Fruit fly (Drosophila melanogaster) whole organism, embryonic: ENCODE data around the gene yellow-g2.

Experiments
- Atf3 ChIP-seq: fragments of 200-800 bp; sonication (Bioruptor generic); optimal IDR thresholded peaks from 3 replicates; lab custom pipeline; 2016; ENCODE audit warnings: missing biosample characterization, missing genetic modification characterization
- Bgb ChIP-seq: fragments of 200-800 bp; sonication (Bioruptor generic); IDR thresholded peaks from 2 replicates; pipeline ENCODE4 v1.3.6; 2022; ENCODE audit warnings: missing biosample characterization, missing genetic modification characterization; ENCODE audit not compliant: partially characterized antibody
- Blimp-1 ChIP-seq: fragments of 200-800 bp; sonication (Bioruptor generic); optimal IDR thresholded peaks from 3 replicates; lab custom pipeline; 2018; ENCODE audit warnings: missing biosample characterization, missing genetic modification characterization, mild to moderate bottlenecking, moderate library complexity, missing genetic modification reagents
- CG10274 ChIP-seq: fragments of 200-800 bp; sonication (Bioruptor generic); optimal IDR thresholded peaks from 3 replicates; lab custom pipeline; 2017; ENCODE audit warnings: missing biosample characterization, mild to moderate bottlenecking, missing genetic modification characterization
- CG10543 ChIP-seq: fragments of 200-800 bp; sonication (Bioruptor generic); optimal IDR thresholded peaks from 3 replicates; lab custom pipeline; 2017; ENCODE audit warnings: missing biosample characterization, mild to moderate bottlenecking, missing genetic modification characterization, moderate library complexity
- CG13287 ChIP-seq: fragments of 200-800 bp; sonication (Bioruptor generic); IDR thresholded peaks from 2 replicates; pipeline ENCODE4 v1.3.6; 2022; ENCODE audit warnings: missing biosample characterization, missing genetic modification characterization; ENCODE audit not compliant: partially characterized antibody
- CG14050 ChIP-seq: fragments of 200-800 bp; sonication (Bioruptor generic); IDR thresholded peaks from 3 replicates; pipeline ENCODE4 v1.3.6; 2022; ENCODE audit warnings: missing biosample characterization, missing genetic modification characterization
- CG14710 ChIP-seq: fragments of 200-800 bp; sonication (Bioruptor generic); optimal IDR thresholded peaks from 3 replicates; lab custom pipeline; 2019; ENCODE audit warnings: missing biosample characterization, mild to moderate bottlenecking, missing genetic modification characterization, moderate library complexity
- CG14860 ChIP-seq: fragments of 200-800 bp; sonication (Bioruptor generic); IDR thresholded peaks from 3 replicates; pipeline ENCODE4 v1.3.6; 2022; ENCODE audit warnings: missing biosample characterization, missing genetic modification characterization; ENCODE audit not compliant: partially characterized antibody
- CG15073 ChIP-seq: fragments of 200-800 bp; sonication (Bioruptor generic); optimal IDR thresholded peaks from 2 replicates; lab custom pipeline; 2016; ENCODE audit warnings: missing biosample characterization, missing genetic modification characterization
- CG1647 ChIP-seq: fragments of 200-800 bp; sonication (Bioruptor generic); optimal IDR thresholded peaks from 3 replicates; lab custom pipeline; 2016; ENCODE audit warnings: missing biosample characterization, missing genetic modification characterization
- CG16813 ChIP-seq: fragments of 200-800 bp; sonication (Bioruptor generic); IDR thresholded peaks from 3 replicates; pipeline ENCODE4 v1.3.6; 2022; ENCODE audit warnings: missing biosample characterization, missing genetic modification characterization; ENCODE audit not compliant: partially characterized antibody
- CG1792 ChIP-seq: fragments of 200-800 bp; sonication (Bioruptor generic); optimal IDR thresholded peaks from 2 replicates; lab custom pipeline; 2016; ENCODE audit warnings: missing biosample characterization, missing genetic modification characterization
- CG2712 ChIP-seq: fragments of 200-800 bp; optimal IDR thresholded peaks from 3 replicates; lab custom pipeline; 2019; ENCODE audit warnings: missing biosample characterization, mild to moderate bottlenecking, missing genetic modification characterization, moderate library complexity
- CG31224 ChIP-seq: fragments of 200-800 bp; sonication (Bioruptor generic); IDR thresholded peaks from 2 replicates; pipeline ENCODE4 v1.3.6; 2022; ENCODE audit warnings: missing biosample characterization, missing genetic modification characterization
- CG42726 ChIP-seq: fragments of 200-800 bp; sonication (Bioruptor generic); IDR thresholded peaks from 2 replicates; pipeline ENCODE4 v1.3.6; 2022; ENCODE audit warnings: missing biosample characterization, missing genetic modification characterization; ENCODE audit not compliant: partially characterized antibody
- CG6175 ChIP-seq: fragments of 200-800 bp; sonication (Bioruptor generic); IDR thresholded peaks from 3 replicates; pipeline ENCODE4 v1.3.6; 2022; ENCODE audit warnings: missing biosample characterization, missing genetic modification characterization
- CG6272 ChIP-seq: fragments of 200-800 bp; sonication (Bioruptor generic); IDR thresholded peaks from 2 replicates; pipeline ENCODE4 v1.3.6; 2022; ENCODE audit warnings: missing biosample characterization, missing genetic modification characterization
- CG6791 ChIP-seq: fragments of 200-800 bp; sonication (Bioruptor generic); IDR thresholded peaks from 3 replicates; pipeline ENCODE4 v1.3.6; 2022; ENCODE audit warnings: missing biosample characterization, missing genetic modification characterization; ENCODE audit not compliant: partially characterized antibody
- CG7745 ChIP-seq: fragments of 200-800 bp; sonication (Bioruptor generic); optimal IDR thresholded peaks from 2 replicates; lab custom pipeline; 2018; ENCODE audit warnings: missing biosample characterization, mild to moderate bottlenecking, missing genetic modification characterization, moderate library complexity
- CG7963 ChIP-seq: fragments of 200-800 bp; sonication (Bioruptor generic); IDR thresholded peaks from 3 replicates; pipeline ENCODE4 v1.3.6; 2022; ENCODE audit warnings: missing biosample characterization, missing genetic modification characterization; ENCODE audit not compliant: partially characterized antibody
- CG9876 ChIP-seq: fragments of 200-800 bp; sonication (Bioruptor generic); optimal IDR thresholded peaks from 2 replicates; lab custom pipeline; 2016; ENCODE audit warnings: missing biosample characterization, missing genetic modification characterization
- Camta ChIP-seq: fragments of 200-800 bp; sonication (Bioruptor generic); optimal IDR thresholded peaks from 2 replicates; lab custom pipeline; 2016; ENCODE audit warnings: missing biosample characterization, missing genetic modification characterization
- Dll ChIP-seq: fragments of 200-800 bp; sonication (Bioruptor generic); IDR thresholded peaks from 4 replicates; pipeline ENCODE4 v1.3.6; 2022; ENCODE audit warnings: missing biosample characterization, missing genetic modification characterization; ENCODE audit not compliant: partially characterized antibody
- E2f2 ChIP-seq: fragments of 200-800 bp; sonication (Bioruptor generic); IDR thresholded peaks from 2 replicates; pipeline ENCODE4 v1.3.6; 2022; ENCODE audit warnings: missing biosample characterization, missing genetic modification characterization
- Elba2 ChIP-seq: fragments of 200-800 bp; sonication (Bioruptor generic); optimal IDR thresholded peaks from 3 replicates; lab custom pipeline; 2016; ENCODE audit warnings: missing biosample characterization, missing genetic modification characterization
- GATAe ChIP-seq: fragments of 200-800 bp; sonication (Bioruptor generic); conservative IDR thresholded peaks from 2 replicates; pipeline ENCODE4 v1.3.6; 2022; ENCODE audit warnings: missing biosample characterization, missing genetic modification characterization
- Hmr ChIP-seq: fragments of 200-800 bp; sonication (Bioruptor generic); optimal IDR thresholded peaks from 3 replicates; lab custom pipeline; 2017; ENCODE audit warnings: mild to moderate bottlenecking, missing biosample characterization, missing genetic modification reagents, missing genetic modification characterization
- Hr78 ChIP-seq, 2 experiments: fragments of 200-800 bp in 1 of 2; fragments of >200 bp in 1 of 2; sonication (Bioruptor generic) in 1 of 2; optimal IDR thresholded peaks; 2 replicates each; lab custom pipeline; 2017 to 2019; ENCODE audit warnings: missing biosample characterization in 2 of 2, missing genetic modification characterization in 2 of 2, mild to moderate bottlenecking in 1 of 2, moderate library complexity in 1 of 2
- NK7.1 ChIP-seq: fragments of 200-800 bp; sonication (Bioruptor generic); optimal IDR thresholded peaks from 3 replicates; lab custom pipeline; 2016; ENCODE audit warnings: missing biosample characterization, missing genetic modification characterization
- Oaz ChIP-seq: fragments of 200-800 bp; sonication (Bioruptor generic); IDR thresholded peaks from 2 replicates; pipeline ENCODE4 v1.3.6; 2022; ENCODE audit warnings: missing biosample characterization, missing genetic modification characterization
- Scr ChIP-seq: fragments of 200-800 bp; sonication (Bioruptor generic); IDR thresholded peaks from 2 replicates; pipeline ENCODE4 v1.3.6; 2022; ENCODE audit warnings: missing biosample characterization, missing genetic modification characterization; ENCODE audit not compliant: partially characterized antibody
- al ChIP-seq: fragments of 200-800 bp; sonication (Bioruptor generic); IDR thresholded peaks from 2 replicates; pipeline ENCODE4 v1.3.6; 2022; ENCODE audit warnings: missing biosample characterization, missing genetic modification characterization
- crol ChIP-seq: fragments of 200-800 bp; sonication (Bioruptor generic); IDR thresholded peaks from 2 replicates; pipeline ENCODE4 v1.3.6; 2022; ENCODE audit warnings: missing biosample characterization, missing genetic modification characterization
- dati ChIP-seq: fragments of 200-800 bp; sonication (Bioruptor generic); IDR thresholded peaks from 2 replicates; pipeline ENCODE4 v1.3.6; 2022; ENCODE audit warnings: missing biosample characterization, missing genetic modification characterization
- exex ChIP-seq: fragments of 200-800 bp; sonication (Bioruptor generic); optimal IDR thresholded peaks from 4 replicates; lab custom pipeline; 2018; ENCODE audit warnings: missing biosample characterization, mild to moderate bottlenecking, missing genetic modification characterization, moderate library complexity
- fd3F ChIP-seq: fragments of 200-800 bp; sonication (Bioruptor generic); optimal IDR thresholded peaks from 2 replicates; lab custom pipeline; 2018; ENCODE audit warnings: missing biosample characterization, mild to moderate bottlenecking, missing genetic modification characterization, moderate library complexity
- fru ChIP-seq: fragments of >200 bp; optimal IDR thresholded peaks from 2 replicates; lab custom pipeline; 2017
- hbn ChIP-seq: fragments of 200-800 bp; sonication (Bioruptor generic); IDR thresholded peaks from 2 replicates; pipeline ENCODE4 v1.3.6; 2022; ENCODE audit warnings: missing biosample characterization, missing genetic modification characterization; ENCODE audit not compliant: partially characterized antibody
- ind ChIP-seq: fragments of 200-800 bp; sonication (Bioruptor generic); optimal IDR thresholded peaks from 3 replicates; lab custom pipeline; 2016; ENCODE audit warnings: missing biosample characterization, missing genetic modification characterization
- kah ChIP-seq: fragments of 200-800 bp; sonication (Bioruptor generic); optimal IDR thresholded peaks from 2 replicates; lab custom pipeline; 2018; ENCODE audit warnings: missing biosample characterization, mild to moderate bottlenecking, missing genetic modification characterization
- kni ChIP-seq: fragments of 200-800 bp; sonication (Bioruptor generic); optimal IDR thresholded peaks from 3 replicates; lab custom pipeline; 2017; ENCODE audit warnings: mild to moderate bottlenecking, missing biosample characterization, missing genetic modification reagents, missing genetic modification characterization
- mirr ChIP-seq: fragments of 200-800 bp; sonication (Bioruptor generic); optimal IDR thresholded peaks from 3 replicates; lab custom pipeline; 2018; ENCODE audit warnings: missing biosample characterization, mild to moderate bottlenecking, missing genetic modification characterization
- ro ChIP-seq: fragments of 200-800 bp; sonication (Bioruptor generic); IDR thresholded peaks from 2 replicates; pipeline ENCODE4 v1.3.6; 2022; ENCODE audit warnings: missing biosample characterization, missing genetic modification characterization
- sd ChIP-seq: fragments of 200-800 bp; sonication (Bioruptor generic); optimal IDR thresholded peaks from 3 replicates; lab custom pipeline; 2018; ENCODE audit warnings: missing biosample characterization, mild to moderate bottlenecking, missing genetic modification characterization, moderate library complexity
- sens ChIP-seq: fragments of 200-800 bp; sonication (Bioruptor generic); peaks from one replicate; lab custom pipeline; 2016; ENCODE audit warnings: missing biosample characterization, missing genetic modification characterization
- ssp ChIP-seq: fragments of 200-800 bp; sonication (Bioruptor generic); IDR thresholded peaks from 2 replicates; pipeline ENCODE4 v1.3.6; 2022; ENCODE audit warnings: missing biosample characterization, missing genetic modification characterization
- tin ChIP-seq: fragments of 200-800 bp; sonication (Bioruptor generic); optimal IDR thresholded peaks from 3 replicates; lab custom pipeline; 2016; ENCODE audit warnings: missing biosample characterization, missing genetic modification characterization
- wor ChIP-seq: fragments of 200-800 bp; sonication (Bioruptor generic); IDR thresholded peaks from 2 replicates; pipeline ENCODE4 v1.3.6; 2022; ENCODE audit warnings: missing biosample characterization, missing genetic modification characterization

yellow-g2 gene

DNA sequence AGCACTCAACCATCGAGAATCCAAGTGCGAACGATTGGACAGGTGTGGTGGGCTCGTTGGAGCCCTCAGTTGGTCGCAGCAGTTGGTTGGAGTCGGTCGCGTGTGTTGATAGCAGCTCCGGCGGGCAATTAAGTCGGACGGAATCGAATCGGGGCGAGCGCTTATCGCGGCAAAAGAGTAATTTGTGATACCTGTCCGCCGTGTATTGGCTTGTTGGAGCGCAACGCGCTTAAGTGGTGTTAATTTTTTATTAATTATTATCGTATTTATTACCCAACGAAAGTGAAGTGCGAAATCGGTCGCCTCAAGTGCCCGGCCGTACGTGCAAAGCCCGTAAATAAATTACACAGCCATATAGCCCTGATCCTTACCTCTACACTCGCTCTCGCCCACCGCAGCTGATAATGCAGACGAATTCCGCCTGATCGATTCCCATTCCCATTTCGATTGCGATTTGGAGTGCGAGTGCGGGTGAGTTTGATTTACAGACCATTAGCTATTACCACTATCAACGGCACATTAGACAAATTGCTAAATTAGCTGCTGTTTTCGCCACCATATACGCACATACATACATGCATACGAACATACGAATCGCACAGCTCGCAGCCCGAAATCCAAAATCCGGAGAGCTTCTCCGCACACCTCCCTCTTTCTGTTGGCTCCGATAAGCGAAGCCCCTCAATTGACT is 38.7 kb upstream of the yellow-g2 start, which contains the start of gene ACXD (continued):
- TF ChIP-seq CG15073 = no peak
- TF ChIP-seq CG1647 (GFP tag; lab: Kevin White, UChicago) = no peak
- no peak for TF ChIP-seq Blimp-1
- no peak for TF ChIP-seq ro
- TF ChIP-seq CG7745 (tag; lab: Kevin White, UChicago) = peak; percentile 88
- no peak for TF ChIP-seq CG6175
- TF ChIP-seq al = no peak
- TF ChIP-seq CG1792 = no peak
- no peak for TF ChIP-seq fd3F (GFP tag; lab: Kevin White, UChicago)
- TF ChIP-seq CG14050 (GFP tag; lab: Robert Waterston, UW) = no peak
- no peak for TF ChIP-seq ssp (GFP tag; lab: Robert Waterston, UW)
- no peak for TF ChIP-seq CG10274 (GFP tag; lab: Kevin White, UChicago)
- no peak for TF ChIP-seq sens (GFP tag; lab: Kevin White, UChicago)
- TF ChIP-seq GATAe (GFP tag; lab: Robert Waterston, UW) = peak; percentile 66
- no peak for TF ChIP-seq dati
- TF ChIP-seq Oaz (GFP tag; lab: Robert Waterston, UW) = no peak
- no peak for TF ChIP-seq CG6272 (GFP tag; lab: Robert Waterston, UW)
- TF ChIP-seq CG14710 (tag; lab: Kevin White, UChicago) = no peak
- TF ChIP-seq exex = peak; percentile 95
- TF ChIP-seq Elba2 (GFP tag; lab: Kevin White, UChicago) = no peak
- peak; percentile 43 for TF ChIP-seq CG10543 (GFP tag; lab: Kevin White, UChicago)
- TF ChIP-seq wor (GFP tag; lab: Robert Waterston, UW) = no peak
- TF ChIP-seq fru = no peak
- no peak for TF ChIP-seq ind
- TF ChIP-seq tin (GFP tag; lab: Kevin White, UChicago) = no peak
- TF ChIP-seq Camta (GFP tag; lab: Kevin White, UChicago) = no peak
- no peak for TF ChIP-seq Atf3 (GFP tag; lab: Kevin White, UChicago)

dm6 chr3L:2243846-2244528 is 32.4 kb upstream of the yellow-g2 start, which contains the start of gene CG32301:
Gene CG32301, plus strand, starts transcription at chr3L:2244478.
- TF ChIP-seq CG31224 (GFP tag; lab: Robert Waterston, UW) (peak; percentile 99), Bgb (GFP tag; lab: Robert Waterston, UW) (peak; percentile 42; the same call in 1 of the 2 replicates), crol (GFP tag; lab: Robert Waterston, UW) (no peak), Scr (GFP tag; lab: Robert Waterston, UW) (peak; percentile 42), Hmr (GFP tag; lab: Kevin White, UChicago) (peak; percentile 70), CG7963 (0 out of 3 replicates have a peak, but pooled peaks have one; percentile 25), CG14860 (GFP tag; lab: Robert Waterston, UW) (peak; percentile 53; the same call in 1 of the 3 replicates), Hr78 (GFP tag; optimal IDR thresholded peaks at IDR 0.05; lab: Kevin White, UChicago) (peak in 1 of 2 experiments; percentile 41), kah (peak; percentile 52), hbn (GFP tag; lab: Robert Waterston, UW) (peak; percentile 33; the same call in 1 of the 2 replicates), sd (no peak), Dll (GFP tag; lab: Robert Waterston, UW) (peak; percentile 51; the same call in 2 of the 4 replicates), mirr (GFP tag; lab: Kevin White, UChicago) (peak; percentile 29), CG42726 (GFP tag; lab: Robert Waterston, UW) (0 out of 2 replicates have a peak, but pooled peaks have one; percentile 24), CG6791 (GFP tag; lab: Robert Waterston, UW) (peak; percentile 83), E2f2 (GFP tag; lab: Robert Waterston, UW) (peak; percentile 63), CG13287 (GFP tag; lab: Robert Waterston, UW) (peak; percentile 66), kni (GFP tag; lab: Kevin White, UChicago) (peak; percentile 80), CG9876 (GFP tag; lab: Kevin White, UChicago) (no peak), CG2712 (tag; lab: Kevin White, UChicago) (no peak), NK7.1 (GFP tag; lab: Kevin White, UChicago) (no peak), CG16813 (GFP tag; lab: Robert Waterston, UW) (0 out of 3 replicates have a peak, but pooled peaks have one; percentile 18)
